Fruit fly (Drosophila melanogaster) whole organism, prepupa: ENCODE results near the gene CG16953.

Source experiments
- Blimp-1 ChIP-seq: fragments of 200-800 bp; sonication (Bioruptor generic); optimal IDR thresholded peaks from 3 replicates; lab custom pipeline; 2017; ENCODE audit warnings: missing biosample characterization, missing genetic modification characterization, mild to moderate bottlenecking, moderate library complexity, missing genetic modification reagents
- CG10669 ChIP-seq: fragments of 200-800 bp; sonication (Bioruptor generic); optimal IDR thresholded peaks from 3 replicates; lab custom pipeline; 2018; ENCODE audit warnings: missing biosample characterization, mild to moderate bottlenecking, missing genetic modification characterization, moderate library complexity
- CG11294 ChIP-seq: fragments of 200-800 bp; sonication (Bioruptor generic); IDR thresholded peaks from 2 replicates; pipeline ENCODE4 v1.3.6; 2022; ENCODE audit warnings: missing biosample characterization, missing genetic modification characterization
- CG11902 ChIP-seq: fragments of 200-800 bp; sonication (Bioruptor generic); optimal IDR thresholded peaks from 3 replicates; lab custom pipeline; 2016; ENCODE audit warnings: missing biosample characterization, missing genetic modification characterization
- CG15336 ChIP-seq: fragments of 200-800 bp; sonication (Bioruptor generic); IDR thresholded peaks from 2 replicates; pipeline ENCODE4 v1.3.6; 2022; ENCODE audit warnings: missing biosample characterization, missing genetic modification characterization
- CG1621 ChIP-seq: fragments of 200-800 bp; sonication (Bioruptor generic); optimal IDR thresholded peaks from 3 replicates; lab custom pipeline; 2018; ENCODE audit warnings: missing biosample characterization, mild to moderate bottlenecking, missing genetic modification characterization
- CG16779 ChIP-seq: fragments of 200-800 bp; sonication (Bioruptor generic); optimal IDR thresholded peaks from 3 replicates; lab custom pipeline; 2017; ENCODE audit warnings: missing biosample characterization, mild to moderate bottlenecking, missing genetic modification characterization
- CG3032 ChIP-seq: fragments of 200-800 bp; optimal IDR thresholded peaks from 2 replicates; lab custom pipeline; 2019; ENCODE audit warnings: missing biosample characterization, mild to moderate bottlenecking, missing genetic modification characterization, moderate library complexity
- CG31627 ChIP-seq: fragments of 200-800 bp; sonication (Bioruptor generic); optimal IDR thresholded peaks from 3 replicates; lab custom pipeline; 2016; ENCODE audit warnings: missing biosample characterization, missing genetic modification characterization
- CG32006 ChIP-seq: fragments of 200-800 bp; sonication (Bioruptor generic); optimal IDR thresholded peaks from 3 replicates; lab custom pipeline; 2017; ENCODE audit warnings: missing biosample characterization, mild to moderate bottlenecking, missing genetic modification characterization
- CG34406 ChIP-seq: fragments of 200-800 bp; sonication (Bioruptor generic); optimal IDR thresholded peaks from 3 replicates; lab custom pipeline; 2016; ENCODE audit warnings: missing biosample characterization, missing genetic modification characterization
- CG4318 ChIP-seq: fragments of 200-800 bp; sonication (Bioruptor generic); optimal IDR thresholded peaks from 3 replicates; lab custom pipeline; 2017; ENCODE audit warnings: missing biosample characterization, mild to moderate bottlenecking, missing genetic modification characterization
- CG6163 ChIP-seq: fragments of 200-800 bp; sonication (Bioruptor generic); IDR thresholded peaks from 3 replicates; pipeline ENCODE4 v1.3.6; 2022; ENCODE audit warnings: missing biosample characterization, missing genetic modification characterization
- CG6276 ChIP-seq: fragments of 200-800 bp; sonication (Bioruptor generic); optimal IDR thresholded peaks from 2 replicates; lab custom pipeline; 2017; ENCODE audit warnings: missing biosample characterization, mild to moderate bottlenecking, missing genetic modification characterization
- CG6792 ChIP-seq: fragments of 200-800 bp; sonication (Bioruptor generic); optimal IDR thresholded peaks from 3 replicates; lab custom pipeline; 2016; ENCODE audit warnings: missing biosample characterization, missing genetic modification characterization
- CG6808 ChIP-seq: fragments of 200-800 bp; sonication (Bioruptor generic); optimal IDR thresholded peaks from 3 replicates; lab custom pipeline; 2017; ENCODE audit warnings: missing biosample characterization, missing genetic modification characterization, mild to moderate bottlenecking, moderate library complexity, missing genetic modification reagents
- CG7368 ChIP-seq: fragments of 200-800 bp; sonication (Bioruptor generic); optimal IDR thresholded peaks from 3 replicates; lab custom pipeline; 2016; ENCODE audit warnings: missing biosample characterization, missing genetic modification characterization
- CG8119 ChIP-seq: fragments of 200-800 bp; sonication (Bioruptor generic); IDR thresholded peaks from 3 replicates; pipeline ENCODE4 v1.3.6; 2022; ENCODE audit warnings: missing biosample characterization, missing genetic modification characterization
- CG8632 ChIP-seq: fragments of 200-800 bp; sonication (Bioruptor generic); optimal IDR thresholded peaks from 3 replicates; lab custom pipeline; 2016; ENCODE audit warnings: missing biosample characterization, missing genetic modification characterization
- Eip75B ChIP-seq: fragments of 200-800 bp; sonication (Bioruptor generic); optimal IDR thresholded peaks from 3 replicates; lab custom pipeline; 2016; ENCODE audit warnings: missing biosample characterization, missing genetic modification characterization
- Eip78C ChIP-seq: fragments of 200-800 bp; sonication (Bioruptor generic); peaks from one replicate; lab custom pipeline; 2016; ENCODE audit warnings: missing biosample characterization, missing genetic modification characterization
- Eip93F ChIP-seq: fragments of 200-800 bp; sonication (Bioruptor generic); optimal IDR thresholded peaks from 2 replicates; lab custom pipeline; 2016; ENCODE audit warnings: missing biosample characterization, mild to moderate bottlenecking, missing genetic modification characterization
- Ets21C ChIP-seq: fragments of 200-800 bp; sonication (Bioruptor generic); optimal IDR thresholded peaks from 3 replicates; lab custom pipeline; 2016; ENCODE audit warnings: missing biosample characterization, missing genetic modification characterization
- Ets96B ChIP-seq: fragments of 200-800 bp; optimal IDR thresholded peaks from 2 replicates; lab custom pipeline; 2019; ENCODE audit warnings: missing biosample characterization, mild to moderate bottlenecking, missing genetic modification characterization, moderate library complexity
- Hr38 ChIP-seq: sonication (Bioruptor generic); optimal IDR thresholded peaks from 2 replicates; lab custom pipeline; 2016; ENCODE audit warnings: missing biosample characterization, missing genetic modification characterization
- Hr39 ChIP-seq: fragments of 200-800 bp; sonication (Bioruptor generic); optimal IDR thresholded peaks from 2 replicates; lab custom pipeline; 2016; ENCODE audit warnings: missing biosample characterization, missing genetic modification characterization
- Lpt ChIP-seq: fragments of 200-800 bp; sonication (Bioruptor generic); optimal IDR thresholded peaks from 3 replicates; lab custom pipeline; 2016; ENCODE audit warnings: missing biosample characterization, missing genetic modification characterization
- Met ChIP-seq: fragments of 200-800 bp; sonication (Bioruptor generic); optimal IDR thresholded peaks from 3 replicates; lab custom pipeline; 2016; ENCODE audit warnings: missing biosample characterization, missing genetic modification characterization
- OdsH ChIP-seq: fragments of 200-800 bp; sonication (Bioruptor generic); optimal IDR thresholded peaks from 3 replicates; lab custom pipeline; 2016; ENCODE audit warnings: missing biosample characterization, missing genetic modification characterization
- Smox ChIP-seq: fragments of 200-800 bp; sonication (Bioruptor generic); optimal IDR thresholded peaks from 3 replicates; lab custom pipeline; 2016; ENCODE audit warnings: missing biosample characterization, missing genetic modification characterization
- Sox14 ChIP-seq: fragments of 200-800 bp; sonication (Bioruptor generic); optimal IDR thresholded peaks from 3 replicates; lab custom pipeline; 2016; ENCODE audit warnings: missing biosample characterization, missing genetic modification characterization
- Sox15 ChIP-seq: fragments of 200-800 bp; sonication (Bioruptor generic); optimal IDR thresholded peaks from 3 replicates; lab custom pipeline; 2016; ENCODE audit warnings: missing biosample characterization, missing genetic modification characterization
- achi ChIP-seq: fragments of 200-800 bp; sonication (Bioruptor generic); optimal IDR thresholded peaks from 3 replicates; lab custom pipeline; 2016; ENCODE audit warnings: missing biosample characterization, missing genetic modification characterization
- acj6 ChIP-seq: fragments of 200-800 bp; sonication (Bioruptor generic); optimal IDR thresholded peaks from 3 replicates; lab custom pipeline; 2016; ENCODE audit warnings: missing biosample characterization, missing genetic modification characterization
- cyc ChIP-seq: fragments of 200-800 bp; sonication (Bioruptor generic); optimal IDR thresholded peaks from 3 replicates; lab custom pipeline; 2016; ENCODE audit warnings: missing biosample characterization, missing genetic modification characterization
- dac ChIP-seq: fragments of 200-800 bp; sonication (Bioruptor generic); optimal IDR thresholded peaks from 2 replicates; lab custom pipeline; 2017; ENCODE audit warnings: missing biosample characterization, mild to moderate bottlenecking, missing genetic modification characterization
- dsx ChIP-seq: fragments of 200-800 bp; optimal IDR thresholded peaks from 3 replicates; lab custom pipeline; 2019; ENCODE audit warnings: missing biosample characterization, mild to moderate bottlenecking, missing genetic modification characterization, moderate library complexity; ENCODE audit not compliant: poor library complexity, severe bottlenecking
- eg ChIP-seq: fragments of 200-800 bp; sonication (Bioruptor generic); IDR thresholded peaks from 3 replicates; pipeline ENCODE4 v1.3.6; 2022; ENCODE audit warnings: missing biosample characterization, missing genetic modification characterization
- fd59A ChIP-seq: fragments of 200-800 bp; sonication (Bioruptor generic); optimal IDR thresholded peaks from 2 replicates; lab custom pipeline; 2017; ENCODE audit warnings: missing biosample characterization, mild to moderate bottlenecking, missing genetic modification characterization, missing genetic modification reagents
- lz ChIP-seq: fragments of 200-800 bp; sonication (Bioruptor generic); optimal IDR thresholded peaks from 3 replicates; lab custom pipeline; 2016; ENCODE audit warnings: missing biosample characterization, missing genetic modification characterization
- net ChIP-seq: fragments of 200-800 bp; sonication (Bioruptor generic); optimal IDR thresholded peaks from 3 replicates; lab custom pipeline; 2016; ENCODE audit warnings: missing biosample characterization, missing genetic modification characterization
- pdm3 ChIP-seq: fragments of 200-800 bp; sonication (Bioruptor generic); optimal IDR thresholded peaks from 3 replicates; lab custom pipeline; 2016; ENCODE audit warnings: missing biosample characterization, missing genetic modification characterization
- spab ChIP-seq: fragments of 200-800 bp; sonication (Bioruptor generic); optimal IDR thresholded peaks from 2 replicates; lab custom pipeline; 2017; ENCODE audit warnings: missing biosample characterization, mild to moderate bottlenecking, missing genetic modification characterization, missing genetic modification reagents
- ss ChIP-seq, 2 experiments: fragments of 200-800 bp; sonication (Bioruptor generic); optimal IDR thresholded peaks; 2 replicates in 1 of 2; 3 replicates in 1 of 2; lab custom pipeline; 2017 to 2018; ENCODE audit warnings: mild to moderate bottlenecking in 2 of 2, missing biosample characterization in 2 of 2, missing genetic modification characterization in 2 of 2, moderate library complexity in 1 of 2
- topi ChIP-seq: fragments of 200-800 bp; sonication (Bioruptor generic); optimal IDR thresholded peaks from 3 replicates; lab custom pipeline; 2016; ENCODE audit warnings: missing biosample characterization, missing genetic modification characterization
- vri ChIP-seq: fragments of 200-800 bp; sonication (Bioruptor generic); optimal IDR thresholded peaks from 3 replicates; lab custom pipeline; 2016; ENCODE audit warnings: missing biosample characterization, mild to moderate bottlenecking, missing genetic modification characterization

The CG16953 gene

DNA sequence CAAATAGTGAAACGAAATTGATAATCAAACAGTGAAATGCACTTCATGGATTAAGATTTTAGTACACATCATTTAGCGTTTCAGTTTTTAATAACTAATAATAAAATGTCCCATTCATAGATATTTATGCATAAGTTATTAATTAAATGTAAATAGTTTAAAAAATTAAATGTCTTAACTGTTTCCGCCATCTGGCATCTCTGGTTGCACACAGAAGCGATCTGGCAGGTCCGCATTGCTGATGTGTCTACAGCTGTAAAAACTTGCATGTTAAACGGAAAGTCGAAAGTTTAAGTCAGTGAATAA, 2.8 kb upstream of the CG16953 start, which contains the start of gene Srp72 (continued):
- peak; percentile 34 for TF ChIP-seq CG32006 (GFP tag; lab: Kevin White, UChicago)
- TF ChIP-seq CG6163 (GFP tag; lab: Robert Waterston, UW) = no peak
- TF ChIP-seq CG6808 (GFP tag; lab: Kevin White, UChicago) = peak; percentile 41
- TF ChIP-seq acj6 (GFP tag; lab: Kevin White, UChicago) = peak; percentile 58
- peak; percentile 34; the same call in 1 of the 2 replicates for TF ChIP-seq CG15336 (GFP tag; lab: Robert Waterston, UW)
- peak; percentile 28 for TF ChIP-seq CG3032 (tag; lab: Kevin White, UChicago)
- TF ChIP-seq cyc (GFP tag; lab: Kevin White, UChicago) = peak; percentile 31

DNA sequence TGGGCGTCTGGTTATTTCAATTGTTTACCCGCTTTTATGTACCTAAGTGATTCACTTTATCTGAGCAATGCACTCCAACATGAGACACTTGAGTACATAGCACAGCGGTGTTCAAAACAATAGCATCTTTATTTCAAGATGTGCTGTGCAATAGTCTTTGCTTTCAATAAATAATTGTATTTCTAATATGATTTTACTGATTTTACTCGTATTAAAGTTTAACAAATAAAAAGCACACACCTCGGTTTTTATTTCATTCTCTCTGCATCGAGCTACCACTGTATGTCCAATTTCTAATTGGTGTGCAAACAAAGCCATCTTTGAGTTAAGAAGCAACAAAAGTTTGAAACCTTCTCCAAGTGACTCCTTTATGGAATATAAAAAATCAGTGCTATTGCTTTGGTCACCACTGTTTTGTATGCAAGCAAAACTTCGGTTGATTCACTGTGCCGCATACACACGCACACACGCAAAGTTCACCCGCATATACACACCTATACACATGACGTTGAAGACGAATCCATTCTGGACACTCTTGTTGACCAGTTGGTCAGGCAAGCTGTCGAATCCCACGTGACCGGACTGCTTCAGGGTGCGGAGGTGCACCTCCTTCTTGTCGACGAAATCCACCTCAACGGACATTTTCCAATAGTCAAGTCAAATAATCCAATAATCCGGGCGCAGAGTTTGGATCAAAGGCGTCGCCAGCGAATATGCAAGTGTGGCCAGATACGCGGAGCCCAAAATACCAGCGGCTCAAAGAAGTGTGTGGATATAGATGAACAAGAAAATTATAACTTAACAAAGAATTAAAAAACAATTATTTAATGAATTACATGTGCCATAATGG, 2.2 kb upstream of the CG16953 start, which contains the start of gene Septin2:
Gene Septin2, minus strand, starts transcription at position 727 of the 850 bp plus-strand sequence.
- TF ChIP-seq spab (GFP tag; lab: Kevin White, UChicago) = peak; percentile 90
- peak; percentile 93 for TF ChIP-seq Eip75B (GFP tag; lab: Kevin White, UChicago)
- peak; percentile 91 for TF ChIP-seq CG7368 (GFP tag; lab: Kevin White, UChicago)
- peak; percentile 97 for TF ChIP-seq CG32006 (GFP tag; lab: Kevin White, UChicago)
- peak; percentile 92 for TF ChIP-seq fd59A (GFP tag; lab: Kevin White, UChicago)
- peak; percentile 94 for TF ChIP-seq OdsH (GFP tag; lab: Kevin White, UChicago)
- peak; percentile 82 for TF ChIP-seq dac
- peak; percentile 92 for TF ChIP-seq acj6 (GFP tag; lab: Kevin White, UChicago)
- peak; percentile 94 for TF ChIP-seq CG15336 (GFP tag; lab: Robert Waterston, UW)
- TF ChIP-seq vri = peak; percentile 84
- TF ChIP-seq Blimp-1 (GFP tag; lab: Kevin White, UChicago) = peak; percentile 85
- TF ChIP-seq Met = peak; percentile 96
- peak; percentile 77 for TF ChIP-seq CG1621 (tag; lab: Kevin White, UChicago)
- TF ChIP-seq pdm3 (GFP tag; lab: Kevin White, UChicago) = peak; percentile 93
- TF ChIP-seq Sox15 (GFP tag; lab: Kevin White, UChicago) = peak; percentile 88
- TF ChIP-seq CG3032 (tag; lab: Kevin White, UChicago) = peak; percentile 85
- peak; percentile 80 for TF ChIP-seq Eip93F
- peak; percentile 93 for TF ChIP-seq Sox14 (GFP tag; lab: Kevin White, UChicago)
- TF ChIP-seq CG6808 (GFP tag; lab: Kevin White, UChicago) = peak; percentile 93
- peak; percentile 85 for TF ChIP-seq dsx (GFP tag; lab: Kevin White, UChicago)
- peak; percentile 95 for TF ChIP-seq CG10669 (GFP tag; lab: Kevin White, UChicago)
- no peak for TF ChIP-seq CG4318 (GFP tag; lab: Kevin White, UChicago)
- peak; percentile 94 for TF ChIP-seq CG31627 (GFP tag; lab: Kevin White, UChicago)
- TF ChIP-seq CG11294 = peak; percentile 80
- TF ChIP-seq eg (GFP tag; lab: Robert Waterston, UW) = peak; percentile 82
- TF ChIP-seq lz = peak; percentile 93
- TF ChIP-seq CG34406 (GFP tag; lab: Kevin White, UChicago) = peak; percentile 92
- peak; percentile 85 for TF ChIP-seq CG11902
- peak; percentile 78 for TF ChIP-seq CG6163 (GFP tag; lab: Robert Waterston, UW)
- peak; percentile 87 for TF ChIP-seq Ets21C
- TF ChIP-seq CG6276 (GFP tag; lab: Kevin White, UChicago) = peak; percentile 96
- peak; percentile 94 for TF ChIP-seq CG8632 (GFP tag; lab: Kevin White, UChicago)
- TF ChIP-seq Ets96B (tag; lab: Kevin White, UChicago) = peak; percentile 89
- peak; percentile 81 for TF ChIP-seq CG16779 (tag; lab: Kevin White, UChicago)
- TF ChIP-seq Hr38 (GFP tag; lab: Kevin White, UChicago) = no peak
- peak; percentile 82 to 88 for TF ChIP-seq ss (GFP tag; optimal IDR thresholded peaks at IDR 0.05; lab: Kevin White, UChicago)
- peak; percentile 87 for TF ChIP-seq Lpt (GFP tag; lab: Kevin White, UChicago)
- TF ChIP-seq CG6792 = peak; percentile 93
- TF ChIP-seq Hr39 (GFP tag; lab: Kevin White, UChicago) = peak; percentile 93
- peak; percentile 94 for TF ChIP-seq net (GFP tag; lab: Kevin White, UChicago)
- TF ChIP-seq CG8119 (GFP tag; lab: Robert Waterston, UW) = peak; percentile 94
- TF ChIP-seq Eip78C (GFP tag; lab: Kevin White, UChicago) = peak; percentile 99
- peak; percentile 94 for TF ChIP-seq Smox (GFP tag; lab: Kevin White, UChicago)
- TF ChIP-seq topi (GFP tag; lab: Kevin White, UChicago) = peak; percentile 96
- peak; percentile 92 for TF ChIP-seq cyc (GFP tag; lab: Kevin White, UChicago)
- peak; percentile 92 for TF ChIP-seq achi (GFP tag; lab: Kevin White, UChicago)
